Worm (Caenorhabditis elegans) whole organism, L4/young adult: ENCODE measurements around the gene misc-1.

Source experiments
- dao-5 ChIP-seq: sonication (generic microtip); optimal IDR thresholded peaks from 2 replicates; lab custom pipeline; 2016; ENCODE audit warnings: missing genotype, missing genetic modification characterization, moderate library complexity, missing compliant biosample characterization
- him-1 ChIP-seq: sonication (generic microtip); optimal IDR thresholded peaks from 2 replicates; lab custom pipeline; 2016; ENCODE audit warnings: missing genotype, missing genetic modification reagents, missing genetic modification characterization, missing compliant biosample characterization

DNA sequence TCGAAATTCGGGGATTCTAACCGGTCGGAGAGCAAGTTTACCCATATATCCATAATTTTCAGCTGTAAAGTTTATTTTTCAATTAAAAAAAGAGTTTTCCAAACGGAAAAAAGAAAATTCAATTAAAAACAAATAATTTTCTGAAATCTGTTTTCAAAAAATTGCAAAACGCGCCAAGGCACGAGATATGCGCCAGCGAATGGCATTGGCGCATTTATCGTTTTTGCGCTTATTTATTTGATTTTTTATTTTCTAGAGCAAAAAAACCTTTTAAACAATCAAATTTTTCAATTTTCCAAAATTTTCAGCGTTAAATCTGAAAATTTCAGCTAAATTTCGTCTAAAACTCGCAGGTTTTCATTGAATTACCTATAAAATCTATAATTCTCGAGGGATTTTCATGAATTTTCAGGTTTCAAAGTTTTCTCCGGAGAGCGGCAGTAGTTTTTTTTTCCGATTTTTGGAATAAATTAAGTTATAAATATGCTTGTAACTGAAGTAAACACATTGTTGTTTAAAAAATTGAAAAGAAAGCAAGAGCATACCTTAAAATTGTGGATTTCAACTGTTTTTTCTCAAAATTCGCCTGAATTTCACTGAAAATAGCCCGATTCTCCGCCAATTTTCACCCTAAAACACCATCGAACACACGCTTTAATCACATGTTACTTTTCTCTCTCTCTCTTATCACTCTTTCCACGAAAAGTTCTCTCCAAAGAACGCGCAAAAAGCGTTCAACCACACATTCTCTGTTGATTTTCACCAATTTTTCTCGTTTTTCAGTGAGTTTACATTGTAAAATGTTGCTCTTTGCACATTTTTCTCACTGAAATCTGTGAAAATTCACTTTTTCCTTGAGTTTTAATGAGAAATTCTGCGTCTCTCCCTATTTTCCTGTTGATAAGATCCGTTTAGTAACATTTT, 536 bp upstream of the misc-1 start, which contains the start of gene B0432.10:
- TF ChIP-seq him-1 (no peak), dao-5 (tag; lab: Kevin White, UChicago) (no peak)
